Worm (Caenorhabditis elegans) whole organism, young adult: ENCODE data around the gene aat-1.

Source experiments
- B0261.1 ChIP-seq: sonication (generic microtip); optimal IDR thresholded peaks from 2 replicates; lab custom pipeline; 2016; ENCODE audit warnings: mild to moderate bottlenecking, missing genetic modification characterization, moderate library complexity, missing compliant biosample characterization
- C17E4.6 ChIP-seq: fragments of 200-800 bp; sonication (Bioruptor generic); IDR thresholded peaks from 2 replicates; pipeline ENCODE4 v1.3.6; 2022; ENCODE audit warnings: missing genetic modification reagents, missing genetic modification characterization, missing compliant biosample characterization
- D2030.7 ChIP-seq: fragments of 200-800 bp; sonication (Bioruptor generic); IDR thresholded peaks from 2 replicates; pipeline ENCODE4 v1.3.6; 2022; ENCODE audit warnings: missing genetic modification reagents, missing genetic modification characterization, missing compliant biosample characterization
- F22D6.2 ChIP-seq: sonication (generic microtip); optimal IDR thresholded peaks from 2 replicates; lab custom pipeline; 2016; ENCODE audit warnings: mild to moderate bottlenecking, missing genetic modification characterization, missing compliant biosample characterization
- F49E8.2 ChIP-seq: sonication (generic microtip); optimal IDR thresholded peaks from 3 replicates; lab custom pipeline; 2017; ENCODE audit warnings: missing genetic modification characterization, mild to moderate bottlenecking, missing compliant biosample characterization, antibody characterized with exemption, moderate library complexity; ENCODE audit not compliant: insufficient read depth
- Y95B8A.8 ChIP-seq: fragments of 200-800 bp; sonication (Bioruptor generic); IDR thresholded peaks from 2 replicates; pipeline ENCODE4 v1.3.6; 2022; ENCODE audit warnings: missing genetic modification reagents, missing genetic modification characterization, missing compliant biosample characterization
- atf-7 ChIP-seq: sonication (generic microtip); optimal IDR thresholded peaks from 2 replicates; lab custom pipeline; 2017; ENCODE audit warnings: mild to moderate bottlenecking, missing genetic modification characterization, missing compliant biosample characterization
- attf-5 ChIP-seq: fragments of 200-800 bp; sonication (Bioruptor generic); optimal IDR thresholded peaks from 2 replicates; lab custom pipeline; 2018; ENCODE audit warnings: mild to moderate bottlenecking, missing genetic modification characterization, missing compliant biosample characterization
- cebp-1 ChIP-seq, 2 experiments: fragments of 200-800 bp in 1 of 2; sonication (Bioruptor generic) in 1 of 2; sonication (generic microtip) in 1 of 2; IDR thresholded peaks in 1 of 2; optimal IDR thresholded peaks in 1 of 2; 2 replicates each; pipeline versions ENCODE4 v1.3.6 to Lab custom; 2017 to 2022; ENCODE audit warnings: missing compliant biosample characterization in 2 of 2, missing genetic modification characterization in 2 of 2, mild to moderate bottlenecking in 1 of 2, missing genetic modification reagents in 1 of 2, moderate library complexity in 1 of 2
- cebp-2 ChIP-seq: fragments of 200-800 bp; sonication (Bioruptor generic); IDR thresholded peaks from 2 replicates; pipeline ENCODE4 v1.3.6; 2022; ENCODE audit warnings: missing genetic modification characterization, missing compliant biosample characterization
- ceh-27 ChIP-seq: fragments of 200-800 bp; sonication (Bioruptor generic); optimal IDR thresholded peaks from 2 replicates; lab custom pipeline; 2018; ENCODE audit warnings: mild to moderate bottlenecking, missing genetic modification characterization, moderate library complexity, missing compliant biosample characterization
- ceh-91 ChIP-seq: fragments of 200-800 bp; sonication (Bioruptor generic); IDR thresholded peaks from 2 replicates; pipeline ENCODE4 v1.3.6; 2022; ENCODE audit warnings: missing genetic modification reagents, missing genetic modification characterization, missing compliant biosample characterization
- chd-7 ChIP-seq: sonication (generic microtip); optimal IDR thresholded peaks from 2 replicates; lab custom pipeline; 2016; ENCODE audit warnings: mild to moderate bottlenecking, missing genetic modification characterization, moderate library complexity, missing compliant biosample characterization
- die-1 ChIP-seq: sonication (generic microtip); optimal IDR thresholded peaks from 2 replicates; lab custom pipeline; 2016; ENCODE audit warnings: missing genotype, mild to moderate bottlenecking, missing genetic modification characterization, missing compliant biosample characterization
- egl-18 ChIP-seq: fragments of 200-800 bp; sonication (Bioruptor generic); IDR thresholded peaks from 2 replicates; pipeline ENCODE4 v1.3.6; 2022; ENCODE audit warnings: missing genetic modification reagents, missing genetic modification characterization, missing compliant biosample characterization
- ets-4 ChIP-seq: fragments of 200-800 bp; sonication (Bioruptor generic); optimal IDR thresholded peaks from 2 replicates; lab custom pipeline; 2018; ENCODE audit warnings: mild to moderate bottlenecking, missing genetic modification characterization, missing compliant biosample characterization
- gei-17 ChIP-seq: fragments of 200-800 bp; sonication (Bioruptor generic); optimal IDR thresholded peaks from 2 replicates; lab custom pipeline; 2018; ENCODE audit warnings: mild to moderate bottlenecking, missing genetic modification characterization, missing compliant biosample characterization
- lag-1 ChIP-seq: fragments of 200-800 bp; sonication (Bioruptor generic); IDR thresholded peaks from 2 replicates; pipeline ENCODE4 v1.3.6; 2022; ENCODE audit warnings: missing genetic modification reagents, missing genetic modification characterization, missing compliant biosample characterization
- lin-35 ChIP-seq, 3 experiments: fragments of 150-350 bp in 2 of 3; sonication (generic microtip) in 1 of 3; optimal IDR thresholded peaks; 2 replicates each; lab custom pipeline; 2014 to 2018; ENCODE audit warnings: missing biosample characterization in 3 of 3, missing genetic modification characterization in 3 of 3, missing genetic modification reagents in 3 of 3
- lin-40 ChIP-seq: sonication (generic microtip); optimal IDR thresholded peaks from 2 replicates; lab custom pipeline; 2016; ENCODE audit warnings: missing genetic modification characterization, mild to moderate bottlenecking, missing compliant biosample characterization, missing genotype, missing genetic modification reagents
- madf-6 ChIP-seq: fragments of 200-800 bp; sonication (Bioruptor generic); IDR thresholded peaks from 2 replicates; pipeline ENCODE4 v1.3.6; 2022; ENCODE audit warnings: missing genetic modification reagents, missing genetic modification characterization, missing compliant biosample characterization
- mcd-1 ChIP-seq: fragments of 200-800 bp; sonication (Bioruptor generic); IDR thresholded peaks from 2 replicates; pipeline ENCODE4 v1.3.6; 2022; ENCODE audit warnings: missing genetic modification reagents, missing genetic modification characterization, missing compliant biosample characterization
- mes-4 ChIP-seq: sonication (generic microtip); optimal IDR thresholded peaks from 2 replicates; lab custom pipeline; 2016; ENCODE audit warnings: missing genotype, missing genetic modification characterization, missing compliant biosample characterization
- nfya-2 ChIP-seq: fragments of 200-800 bp; sonication (Bioruptor generic); IDR thresholded peaks from 2 replicates; pipeline ENCODE4 v1.3.6; 2022; ENCODE audit warnings: missing genetic modification reagents, missing genetic modification characterization, missing compliant biosample characterization
- nfyb-1 ChIP-seq: fragments of 200-800 bp; sonication (Bioruptor generic); IDR thresholded peaks from 2 replicates; pipeline ENCODE4 v1.3.6; 2022; ENCODE audit warnings: missing genetic modification reagents, missing genetic modification characterization, missing compliant biosample characterization
- nhr-27 ChIP-seq: fragments of 200-800 bp; sonication (Bioruptor generic); optimal IDR thresholded peaks from 2 replicates; lab custom pipeline; 2018; ENCODE audit warnings: mild to moderate bottlenecking, missing genetic modification characterization, moderate library complexity, missing compliant biosample characterization
- nhr-80 ChIP-seq: sonication (generic microtip); optimal IDR thresholded peaks from 2 replicates; lab custom pipeline; 2016; ENCODE audit warnings: missing genetic modification characterization, missing compliant biosample characterization
- pbrm-1 ChIP-seq: fragments of 200-800 bp; sonication (Bioruptor generic); IDR thresholded peaks from 2 replicates; pipeline ENCODE4 v1.3.6; 2022; ENCODE audit warnings: missing genetic modification reagents, missing genetic modification characterization, missing compliant biosample characterization
- rcor-1 ChIP-seq: fragments of 200-800 bp; sonication (Bioruptor generic); IDR thresholded peaks from 2 replicates; pipeline ENCODE4 v1.3.6; 2022; ENCODE audit warnings: missing genetic modification reagents, missing genetic modification characterization, missing compliant biosample characterization
- rec-8 ChIP-seq, 2 experiments: sonication (generic microtip); optimal IDR thresholded peaks; 2 replicates each; lab custom pipeline; 2016; ENCODE audit warnings: mild to moderate bottlenecking in 2 of 2, missing genetic modification characterization in 2 of 2, missing genetic modification reagents in 2 of 2, missing genotype in 2 of 2, missing biosample characterization in 1 of 2, missing compliant biosample characterization in 1 of 2, moderate library complexity in 1 of 2
- snpc-1.1 ChIP-seq: sonication (generic microtip); optimal IDR thresholded peaks from 2 replicates; lab custom pipeline; 2017; ENCODE audit warnings: missing genetic modification characterization, mild to moderate bottlenecking, missing compliant biosample characterization, antibody characterized with exemption, moderate library complexity, missing genotype, missing genetic modification reagents; ENCODE audit not compliant: insufficient read depth
- snpc-4 ChIP-seq, 5 experiments: fragments of 150-350 bp in 1 of 5; sonication (generic microtip) in 4 of 5; optimal IDR thresholded peaks; 2 replicates each; lab custom pipeline; 2014 to 2018; ENCODE audit warnings: missing genetic modification characterization in 5 of 5, missing biosample characterization in 3 of 5, antibody characterized with exemption in 2 of 5, mild to moderate bottlenecking in 2 of 5, missing compliant biosample characterization in 2 of 5, missing genotype in 2 of 5, moderate library complexity in 2 of 5, missing genetic modification reagents in 1 of 5
- somi-1 ChIP-seq: fragments of 200-800 bp; sonication (Bioruptor generic); optimal IDR thresholded peaks from 2 replicates; lab custom pipeline; 2018; ENCODE audit warnings: mild to moderate bottlenecking, missing genetic modification characterization, missing compliant biosample characterization
- tlf-1 ChIP-seq: fragments of 200-800 bp; sonication (Bioruptor generic); optimal IDR thresholded peaks from 2 replicates; lab custom pipeline; 2018; ENCODE audit warnings: mild to moderate bottlenecking, missing genetic modification characterization, missing compliant biosample characterization
- ztf-22 ChIP-seq: fragments of 200-800 bp; sonication (Bioruptor generic); optimal IDR thresholded peaks from 2 replicates; lab custom pipeline; 2018; ENCODE audit warnings: mild to moderate bottlenecking, missing genetic modification characterization, moderate library complexity, missing compliant biosample characterization

The aat-1 gene

DNA sequence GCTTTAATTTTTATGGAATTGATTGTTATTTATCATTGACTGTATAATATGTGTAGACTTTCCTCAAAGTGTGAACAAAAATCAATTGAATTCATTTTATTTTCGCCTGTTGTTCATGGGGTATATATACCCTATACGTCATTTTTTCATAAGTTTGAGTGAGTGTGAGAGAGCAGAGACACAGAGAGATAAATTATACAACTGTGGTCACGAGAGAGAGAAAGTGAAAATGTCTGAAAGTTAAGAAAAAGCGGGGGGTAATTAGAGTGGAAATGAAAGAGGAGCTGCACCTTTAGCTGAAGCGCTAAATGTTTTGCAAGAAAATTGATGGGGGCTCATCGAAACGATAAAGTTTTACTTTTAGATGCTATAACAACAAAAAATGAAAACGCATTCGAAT lies 24.3 kb upstream of the aat-1 start:
- TF ChIP-seq nhr-80 (peak; percentile 36), cebp-1 (GFP tag; IDR thresholded peaks at IDR 0.05; lab: Robert Waterston, UW) (no peak), cebp-1 (tag; optimal IDR thresholded peaks at IDR 0.05; lab: Kevin White, UChicago) (peak; percentile 3), cebp-2 (GFP tag; lab: Robert Waterston, UW) (no peak), lin-40 (tag; lab: Kevin White, UChicago) (no peak), F22D6.2 (tag; lab: Kevin White, UChicago) (no peak), lag-1 (GFP tag; lab: Robert Waterston, UW) (no peak), atf-7 (no peak), somi-1 (GFP tag; lab: Kevin White, UChicago) (no peak), ets-4 (GFP tag; lab: Kevin White, UChicago) (no peak), mes-4 (no peak), attf-5 (GFP tag; lab: Kevin White, UChicago) (peak; percentile 3), pbrm-1 (GFP tag; lab: Robert Waterston, UW) (no peak), snpc-4 (GFP tag; optimal IDR thresholded peaks at IDR 0.05; lab: Kevin White, UChicago) (no peak), snpc-4 (tag; optimal IDR thresholded peaks at IDR 0.05; lab: Kevin White, UChicago) (no peak), rcor-1 (no peak), tlf-1 (GFP tag; lab: Kevin White, UChicago) (no peak)

DNA sequence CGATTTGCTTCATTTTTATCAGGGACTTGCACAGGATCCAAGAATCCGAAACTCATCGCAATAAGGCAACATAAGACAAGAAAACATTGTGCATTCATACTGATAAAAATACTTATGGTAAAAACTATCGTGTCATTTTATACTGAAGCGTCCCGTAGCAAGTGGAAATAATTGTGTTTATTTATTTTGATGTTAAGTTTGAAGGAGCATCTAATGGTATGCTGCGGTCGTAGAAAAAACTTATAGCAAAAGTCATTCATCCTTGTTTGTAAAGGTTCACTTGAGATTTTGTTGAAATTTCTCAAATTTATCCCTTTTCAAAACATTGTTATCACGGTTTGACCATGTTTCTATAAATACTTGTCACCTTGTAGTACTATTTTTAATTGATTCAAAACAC lies 23.5 kb upstream of the aat-1 start, which contains the start of gene W09C2.10:
Gene W09C2.10, minus strand, starts transcription at position 101 of the 400 bp plus-strand sequence.
- TF ChIP-seq lin-35 (GFP tag; optimal IDR thresholded peaks at IDR 0.05; lab: Kevin White, UChicago) (no peak), chd-7 (tag; lab: Kevin White, UChicago) (no peak), attf-5 (GFP tag; lab: Kevin White, UChicago) (no peak), ceh-27 (GFP tag; lab: Kevin White, UChicago) (no peak), madf-6 (GFP tag; lab: Robert Waterston, UW) (no peak), snpc-1.1 (tag; lab: Kevin White, UChicago) (no peak), ztf-22 (GFP tag; lab: Kevin White, UChicago) (no peak), die-1 (tag; lab: Kevin White, UChicago) (no peak), C17E4.6 (no peak), D2030.7 (GFP tag; lab: Robert Waterston, UW) (no peak), ceh-91 (GFP tag; lab: Robert Waterston, UW) (no peak), nhr-27 (no peak), egl-18 (GFP tag; lab: Robert Waterston, UW) (no peak)
- TF ChIP-seq, all 124 proteins: peak for 0

- TF ChIP-seq rec-8 (tag; optimal IDR thresholded peaks at IDR 0.05; lab: Kevin White, UChicago): no peak
- TF ChIP-seq nfyb-1 (GFP tag; lab: Robert Waterston, UW): no peak
- no peak for TF ChIP-seq nfya-2 (GFP tag; lab: Robert Waterston, UW)
- TF ChIP-seq gei-17 (GFP tag; lab: Kevin White, UChicago): no peak
- TF ChIP-seq B0261.1 (tag; lab: Kevin White, UChicago): no peak
- TF ChIP-seq F49E8.2 (tag; lab: Kevin White, UChicago): no peak
- TF ChIP-seq mcd-1 (GFP tag; lab: Robert Waterston, UW): no peak
- TF ChIP-seq Y95B8A.8: no peak
These were observed 22.8 kb upstream of the aat-1 start, which contains the start of gene W09C2.8 for ce11 chrIV:9624275-9624674. TSS of gene W09C2.8 (minus strand) at chrIV:9624375.
